Worm (Caenorhabditis elegans) whole organism, L2 larva: ENCODE results near the gene sri-61.
"Not testable (repeated sequence)": the region's sequence is repeated elsewhere in the genome, so short reads cannot be mapped to it uniquely, and the experiment has no call there.

Source experiments
- C34F6.9 ChIP-seq: fragments of 150-350 bp; optimal IDR thresholded peaks from 2 replicates; lab custom pipeline; 2014; ENCODE audit warnings: missing biosample characterization, missing genetic modification characterization
- F13H6.1 ChIP-seq: sonication (generic microtip); optimal IDR thresholded peaks from 2 replicates; lab custom pipeline; 2016; ENCODE audit warnings: missing genetic modification characterization, missing compliant biosample characterization
- R02D3.7 ChIP-seq: fragments of 150-350 bp; optimal IDR thresholded peaks from 2 replicates; lab custom pipeline; 2014; ENCODE audit warnings: missing biosample characterization, missing genetic modification characterization
- ZK546.5 ChIP-seq: sonication (generic microtip); optimal IDR thresholded peaks from 2 replicates; lab custom pipeline; 2017; ENCODE audit warnings: missing biosample characterization, missing genetic modification characterization
- alr-1 ChIP-seq: fragments of 150-350 bp; optimal IDR thresholded peaks from 2 replicates; lab custom pipeline; 2014; ENCODE audit warnings: missing biosample characterization, missing genetic modification characterization
- ceh-16 ChIP-seq: fragments of 150-350 bp; optimal IDR thresholded peaks from 2 replicates; lab custom pipeline; 2014; ENCODE audit warnings: missing biosample characterization, missing genetic modification characterization
- crh-2 ChIP-seq: sonication (generic microtip); optimal IDR thresholded peaks from 2 replicates; lab custom pipeline; 2017; ENCODE audit warnings: missing biosample characterization, missing genetic modification characterization
- dmd-4 ChIP-seq: sonication (generic microtip); optimal IDR thresholded peaks from 2 replicates; lab custom pipeline; 2017; ENCODE audit warnings: missing biosample characterization, missing genetic modification characterization
- egl-27 ChIP-seq: sonication (generic microtip); optimal IDR thresholded peaks from 3 replicates; lab custom pipeline; 2017; ENCODE audit warnings: missing biosample characterization, missing genetic modification reagents, missing genetic modification characterization
- fos-1 ChIP-seq: fragments of 150-350 bp; optimal IDR thresholded peaks from 2 replicates; lab custom pipeline; 2014; ENCODE audit warnings: missing biosample characterization, missing genetic modification characterization
- gmeb-1 ChIP-seq: fragments of 150-350 bp; optimal IDR thresholded peaks from 2 replicates; lab custom pipeline; 2014; ENCODE audit warnings: missing biosample characterization, missing genetic modification characterization
- lin-13 ChIP-seq: fragments of 150-350 bp; optimal IDR thresholded peaks from 2 replicates; lab custom pipeline; 2014; ENCODE audit warnings: missing biosample characterization, missing genetic modification reagents, missing genetic modification characterization
- lin-39 ChIP-seq: fragments of 150-350 bp; optimal IDR thresholded peaks from 2 replicates; lab custom pipeline; 2014; ENCODE audit warnings: missing biosample characterization, missing genetic modification reagents, missing genetic modification characterization
- lsy-2 ChIP-seq, 2 experiments: fragments of 150-350 bp in 1 of 2; sonication (generic microtip) in 1 of 2; optimal IDR thresholded peaks; 2 replicates each; lab custom pipeline; 2014 to 2017; ENCODE audit warnings: missing biosample characterization in 2 of 2, missing genetic modification characterization in 2 of 2
- mab-5 ChIP-seq: fragments of 150-350 bp; optimal IDR thresholded peaks from 2 replicates; lab custom pipeline; 2014; ENCODE audit warnings: missing biosample characterization, missing genetic modification characterization
- mbf-1 ChIP-seq: sonication (generic microtip); optimal IDR thresholded peaks from 2 replicates; lab custom pipeline; 2017; ENCODE audit warnings: missing biosample characterization, missing genetic modification characterization
- nhr-11 ChIP-seq: fragments of 150-350 bp; optimal IDR thresholded peaks from 2 replicates; lab custom pipeline; 2014; ENCODE audit warnings: missing biosample characterization, missing genetic modification characterization
- nhr-12 ChIP-seq: fragments of 150-350 bp; optimal IDR thresholded peaks from 2 replicates; lab custom pipeline; 2014; ENCODE audit warnings: missing biosample characterization, missing genetic modification characterization
- nhr-21 ChIP-seq: fragments of 150-350 bp; optimal IDR thresholded peaks from 2 replicates; lab custom pipeline; 2014; ENCODE audit warnings: missing biosample characterization, missing genetic modification characterization
- nhr-23 ChIP-seq: fragments of 150-350 bp; optimal IDR thresholded peaks from 2 replicates; lab custom pipeline; 2014; ENCODE audit warnings: missing biosample characterization, missing genetic modification reagents, missing genetic modification characterization
- nhr-237 ChIP-seq: fragments of 150-350 bp; optimal IDR thresholded peaks from 2 replicates; lab custom pipeline; 2014; ENCODE audit warnings: missing biosample characterization, missing genetic modification characterization
- nhr-6 ChIP-seq: fragments of 150-350 bp; optimal IDR thresholded peaks from 2 replicates; lab custom pipeline; 2014; ENCODE audit warnings: missing biosample characterization, missing genetic modification characterization
- peb-1 ChIP-seq: fragments of 150-350 bp; optimal IDR thresholded peaks from 2 replicates; lab custom pipeline; 2014; ENCODE audit warnings: missing biosample characterization, missing genetic modification characterization
- sem-4 ChIP-seq: fragments of 150-350 bp; optimal IDR thresholded peaks from 2 replicates; lab custom pipeline; 2014; ENCODE audit warnings: missing biosample characterization, missing genetic modification reagents, missing genetic modification characterization
- skn-1 ChIP-seq: sonication (generic microtip); optimal IDR thresholded peaks from 2 replicates; lab custom pipeline; 2017; ENCODE audit warnings: missing biosample characterization, missing genetic modification characterization
- sma-9 ChIP-seq, 2 experiments: fragments of 150-350 bp in 1 of 2; sonication (generic microtip) in 1 of 2; optimal IDR thresholded peaks; 2 replicates each; lab custom pipeline; 2014 to 2016; ENCODE audit warnings: missing genetic modification characterization in 2 of 2, mild to moderate bottlenecking in 1 of 2, missing biosample characterization in 1 of 2, missing compliant biosample characterization in 1 of 2, missing genetic modification reagents in 1 of 2, moderate library complexity in 1 of 2
- snpc-4 ChIP-seq: fragments of 150-350 bp; optimal IDR thresholded peaks from 2 replicates; lab custom pipeline; 2014; ENCODE audit warnings: missing biosample characterization, missing genetic modification characterization
- zag-1 ChIP-seq: fragments of 150-350 bp; optimal IDR thresholded peaks from 2 replicates; lab custom pipeline; 2014; ENCODE audit warnings: missing biosample characterization, missing genetic modification characterization
- ztf-1 ChIP-seq: fragments of 200-800 bp; sonication (Bioruptor generic); conservative IDR thresholded peaks from 2 replicates; pipeline ENCODE4 v1.3.6; 2022; ENCODE audit warnings: missing genetic modification characterization, missing compliant biosample characterization
- ztf-11 ChIP-seq: sonication (generic microtip); optimal IDR thresholded peaks from 2 replicates; lab custom pipeline; 2017; ENCODE audit warnings: missing biosample characterization, missing genetic modification characterization
- ztf-4 ChIP-seq: fragments of 150-350 bp; optimal IDR thresholded peaks from 2 replicates; lab custom pipeline; 2014; ENCODE audit warnings: missing biosample characterization, missing genetic modification characterization

The sri-61 gene

ce11 chrII:2684783-2685182, 15.3 kb downstream of the sri-61 start:
- no peak for TF ChIP-seq fos-1 (tag; lab: Kevin White, UChicago)
- TF ChIP-seq snpc-4 (tag; lab: Kevin White, UChicago), result no peak
- no peak for TF ChIP-seq nhr-12 (tag; lab: Kevin White, UChicago)
- no peak for TF ChIP-seq sma-9 (GFP tag; optimal IDR thresholded peaks at IDR 0.05; lab: Kevin White, UChicago)
- TF ChIP-seq sma-9 (tag; optimal IDR thresholded peaks at IDR 0.05; lab: Kevin White, UChicago), result no peak
- no peak for TF ChIP-seq ztf-4 (tag; lab: Kevin White, UChicago)
- TF ChIP-seq ZK546.5 (tag; lab: Kevin White, UChicago), result no peak
- no peak for TF ChIP-seq ztf-11
- TF ChIP-seq R02D3.7 (tag; lab: Kevin White, UChicago), result no peak
- no peak for TF ChIP-seq peb-1 (tag; lab: Kevin White, UChicago)
- no peak for TF ChIP-seq ceh-16
- no peak for TF ChIP-seq lin-13 (GFP tag; lab: Kevin White, UChicago)
- TF ChIP-seq mab-5 (tag; lab: Kevin White, UChicago), result no peak
- TF ChIP-seq zag-1 (tag; lab: Kevin White, UChicago), result no peak
- no peak for TF ChIP-seq nhr-11 (tag; lab: Kevin White, UChicago)

- TF ChIP-seq F13H6.1 (tag; lab: Kevin White, UChicago) (no peak), lin-39 (tag; lab: Kevin White, UChicago) (no peak), zag-1 (tag; lab: Kevin White, UChicago) (no peak), fos-1 (tag; lab: Kevin White, UChicago) (no peak), mbf-1 (tag; lab: Kevin White, UChicago) (no peak), mab-5 (tag; lab: Kevin White, UChicago) (no peak), lin-13 (GFP tag; lab: Kevin White, UChicago) (no peak), skn-1 (tag; lab: Kevin White, UChicago) (no peak), sma-9 (GFP tag; optimal IDR thresholded peaks at IDR 0.05; lab: Kevin White, UChicago) (no peak), sma-9 (tag; optimal IDR thresholded peaks at IDR 0.05; lab: Kevin White, UChicago) (no peak), dmd-4 (no peak)
These were observed 15.9 kb downstream of the sri-61 start, which contains the start of gene ceh-87 for ce11 chrII:2684208-2684607. TSS of gene ceh-87 (minus strand) at chrII:2684308.

- no peak for TF ChIP-seq ztf-1 (GFP tag; lab: Robert Waterston, UW)
- no peak for TF ChIP-seq nhr-6 (tag; lab: Kevin White, UChicago)
- no peak for TF ChIP-seq nhr-23 (tag; lab: Kevin White, UChicago)
- no peak for TF ChIP-seq ZK546.5 (tag; lab: Kevin White, UChicago)
- no peak for TF ChIP-seq egl-27 (tag; lab: Kevin White, UChicago)
- no peak for TF ChIP-seq ztf-4 (tag; lab: Kevin White, UChicago)
- no peak for TF ChIP-seq nhr-21 (tag; lab: Kevin White, UChicago)
- no peak for TF ChIP-seq alr-1 (tag; lab: Kevin White, UChicago)
- no peak for TF ChIP-seq sem-4 (tag; lab: Kevin White, UChicago)
- TF ChIP-seq C34F6.9 (tag; lab: Kevin White, UChicago), result no peak
- TF ChIP-seq gmeb-1 (tag; lab: Kevin White, UChicago), result no peak
- TF ChIP-seq, all 48 proteins: peak for 0
These were observed 19.0 kb downstream of the sri-61 start, which contains the start of gene F34D6.1 for ce11 chrII:2681118-2681517. TSS of gene F34D6.1 (minus strand) at chrII:2681218.

- TF ChIP-seq gmeb-1 (tag; lab: Kevin White, UChicago) (peak; percentile 19), fos-1 (tag; lab: Kevin White, UChicago) (peak; percentile 88), lsy-2 (tag; optimal IDR thresholded peaks at IDR 0.05; lab: Kevin White, UChicago) (no peak), F13H6.1 (tag; lab: Kevin White, UChicago) (peak; percentile 1), crh-2 (no peak), sma-9 (GFP tag; optimal IDR thresholded peaks at IDR 0.05; lab: Kevin White, UChicago) (peak; percentile 77), sma-9 (tag; optimal IDR thresholded peaks at IDR 0.05; lab: Kevin White, UChicago) (no peak)
These were observed 22.5 kb downstream of the sri-61 start, which contains the start of gene F22E5.17 for ce11 chrII:2677534-2678168. TSS of gene F22E5.17 (plus strand) at chrII:2678041.

ce11 chrII:2673534-2673933, 26.6 kb downstream of the sri-61 start, which contains the start of the genes F22E5.20 and F22E5.1:
TSS of gene F22E5.20 (minus strand) at chrII:2673634.
TSS of gene F22E5.1 (plus strand) at chrII:2673775.
- TF ChIP-seq dmd-4; zag-1 (tag; lab: Kevin White, UChicago); nhr-237 (tag; lab: Kevin White, UChicago): not testable (repeated sequence)
